Worm (Caenorhabditis elegans) whole organism, early embryonic: ENCODE measurements around the gene sri-40.
"Not testable (repeated sequence)": the region's sequence is repeated elsewhere in the genome, so short reads cannot be mapped to it uniquely, and the experiment has no call there.

Source experiments
- B0310.2 ChIP-seq: sonication (generic microtip); optimal IDR thresholded peaks from 2 replicates; lab custom pipeline; 2016; ENCODE audit warnings: mild to moderate bottlenecking, missing genetic modification characterization, missing compliant biosample characterization
- F13C5.2 ChIP-seq: sonication (generic microtip); optimal IDR thresholded peaks from 2 replicates; lab custom pipeline; 2017; ENCODE audit warnings: mild to moderate bottlenecking, missing genetic modification characterization, inconsistent platforms, missing compliant biosample characterization
- ama-1 ChIP-seq: fragments of 150-350 bp; optimal IDR thresholded peaks from 2 replicates; lab custom pipeline; 2014
- ceh-13 ChIP-seq: fragments of 200-800 bp; sonication (Bioruptor generic); optimal IDR thresholded peaks from 2 replicates; lab custom pipeline; 2018; ENCODE audit warnings: mild to moderate bottlenecking, missing genetic modification characterization, missing compliant biosample characterization
- ceh-36 ChIP-seq: sonication (generic microtip); optimal IDR thresholded peaks from 2 replicates; lab custom pipeline; 2016; ENCODE audit warnings: missing genetic modification characterization, inconsistent platforms, missing compliant biosample characterization
- ets-7 ChIP-seq: sonication (generic microtip); optimal IDR thresholded peaks from 2 replicates; lab custom pipeline; 2016; ENCODE audit warnings: missing genotype, missing genetic modification characterization, missing compliant biosample characterization
- flt-1 ChIP-seq: fragments of 200-800 bp; sonication (Bioruptor generic); IDR thresholded peaks from 2 replicates; pipeline ENCODE4 v1.3.6; 2022; ENCODE audit warnings: missing genetic modification characterization, missing compliant biosample characterization
- hmbx-1 ChIP-seq: sonication (generic microtip); optimal IDR thresholded peaks from 2 replicates; lab custom pipeline; 2016; ENCODE audit warnings: mild to moderate bottlenecking, missing genetic modification characterization, missing compliant biosample characterization
- hmg-4 ChIP-seq: fragments of 200-800 bp; sonication (Bioruptor generic); optimal IDR thresholded peaks from 2 replicates; lab custom pipeline; 2018; ENCODE audit warnings: mild to moderate bottlenecking, missing genetic modification characterization, missing compliant biosample characterization
- hnd-1 ChIP-seq: sonication (generic microtip); optimal IDR thresholded peaks from 2 replicates; lab custom pipeline; 2016; ENCODE audit warnings: missing genetic modification characterization, missing compliant biosample characterization
- pes-1 ChIP-seq: fragments of 200-800 bp; sonication (Bioruptor generic); IDR thresholded peaks from 2 replicates; pipeline ENCODE4 v1.3.6; 2022; ENCODE audit warnings: missing genetic modification reagents, missing genetic modification characterization, missing compliant biosample characterization
- scrt-1 ChIP-seq: fragments of 200-800 bp; sonication (Bioruptor generic); IDR thresholded peaks from 2 replicates; pipeline ENCODE4 v1.3.6; 2022; ENCODE audit warnings: missing genetic modification characterization, missing compliant biosample characterization
- sea-1 ChIP-seq: fragments of 200-800 bp; sonication (Bioruptor generic); conservative IDR thresholded peaks from 2 replicates; pipeline ENCODE4 v1.3.6; 2022; ENCODE audit warnings: missing genetic modification characterization, missing compliant biosample characterization
- tra-4 ChIP-seq: sonication (generic microtip); optimal IDR thresholded peaks from 2 replicates; lab custom pipeline; 2017; ENCODE audit warnings: missing genetic modification characterization, missing compliant biosample characterization

Gene sri-40

ce11 chrII:3215762-3216161 is 38.0 kb downstream of the sri-40 start, which contains the start of gene ZC239.3:
TSS of gene ZC239.3 (plus strand) at chrII:3216062.
- not testable (repeated sequence) for TF ChIP-seq flt-1 (GFP tag; lab: Robert Waterston, UW); ets-7 (tag; lab: Kevin White, UChicago); scrt-1 (GFP tag; lab: Robert Waterston, UW)

ce11 chrII:3220723-3221122 is 43.0 kb downstream of the sri-40 start, which contains the start of gene ZC239.22:
TSS of gene ZC239.22 (minus strand) at chrII:3220823.
- no peak for TF ChIP-seq pes-1 (GFP tag; lab: Robert Waterston, UW)

- TF ChIP-seq sea-1 (GFP tag; lab: Robert Waterston, UW): no peak
Observed at ce11 chrII:3221730-3222129, 44.0 kb downstream of the sri-40 start, which contains the start of gene ZC239.14. TSS of gene ZC239.14 (minus strand) at chrII:3222034.

- TF ChIP-seq hnd-1 (tag; lab: Kevin White, UChicago) (no peak), hmbx-1 (no peak)
Observed at ce11 chrII:3222686-3223085, 44.9 kb downstream of the sri-40 start, which contains the start of gene ZC239.13. TSS of gene ZC239.13 (minus strand) at chrII:3222839.

ce11 chrII:3224631-3225030 is 46.9 kb downstream of the sri-40 start, which contains the start of gene ZC239.15:
TSS of gene ZC239.15 (minus strand) at chrII:3224731.
- no peak for TF ChIP-seq ama-1 (lab: Kevin White, UChicago)

ce11 chrII:3225200-3225599 is 47.4 kb downstream of the sri-40 start, which contains the start of gene ZC239.16:
TSS of gene ZC239.16 (minus strand) at chrII:3225319.
- no peak for TF ChIP-seq F13C5.2

ce11 chrII:3225780-3226179 is 48.0 kb downstream of the sri-40 start, which contains the start of gene ZC239.17:
TSS of gene ZC239.17 (minus strand) at chrII:3225880.
- TF ChIP-seq flt-1 (GFP tag; lab: Robert Waterston, UW) (no peak), ceh-13 (GFP tag; lab: Kevin White, UChicago) (no peak), sea-1 (GFP tag; lab: Robert Waterston, UW) (no peak), B0310.2 (tag; lab: Kevin White, UChicago) (no peak), pes-1 (GFP tag; lab: Robert Waterston, UW) (no peak), ceh-36 (tag; lab: Kevin White, UChicago) (no peak), hmg-4 (no peak), scrt-1 (GFP tag; lab: Robert Waterston, UW) (no peak), ets-7 (tag; lab: Kevin White, UChicago) (no peak), tra-4 (tag; lab: Kevin White, UChicago) (no peak), F13C5.2 (no peak)
